Worm (Caenorhabditis elegans) whole organism, dauer: ENCODE measurements around the gene T19D12.2.
"Not testable (repeated sequence)": the region's sequence is repeated elsewhere in the genome, so short reads cannot be mapped to it uniquely, and the experiment has no call there.

ENCODE experiments used
- unc-62 ChIP-seq: sonication (generic microtip); optimal IDR thresholded peaks from 2 replicates; lab custom pipeline; 2017; ENCODE audit warnings: missing biosample characterization, missing genetic modification reagents, missing genetic modification characterization

The T19D12.2 gene

DNA sequence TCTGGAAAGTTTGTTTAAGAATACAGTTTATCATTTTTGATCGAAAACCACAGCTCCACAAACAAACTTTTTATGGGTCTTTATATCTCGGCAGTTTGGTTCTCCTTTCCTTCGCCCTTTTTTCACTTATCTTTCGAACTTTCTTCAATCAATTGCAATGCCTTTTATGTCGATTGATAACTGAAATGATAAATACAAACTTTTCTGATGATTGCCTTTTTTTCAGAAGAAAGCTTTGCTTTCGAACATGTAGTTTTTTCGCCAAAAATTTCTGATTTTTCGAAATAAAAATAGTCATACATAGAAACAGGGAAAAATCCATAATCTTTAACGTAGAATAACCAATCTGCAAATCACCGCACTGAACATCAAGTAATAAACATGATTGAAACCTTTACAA, at the start of gene T19D12.2:
Gene T19D12.2 (plus strand): TSS at position 125 of the 400 bp plus-strand sequence.
- no peak for TF ChIP-seq unc-62

DNA sequence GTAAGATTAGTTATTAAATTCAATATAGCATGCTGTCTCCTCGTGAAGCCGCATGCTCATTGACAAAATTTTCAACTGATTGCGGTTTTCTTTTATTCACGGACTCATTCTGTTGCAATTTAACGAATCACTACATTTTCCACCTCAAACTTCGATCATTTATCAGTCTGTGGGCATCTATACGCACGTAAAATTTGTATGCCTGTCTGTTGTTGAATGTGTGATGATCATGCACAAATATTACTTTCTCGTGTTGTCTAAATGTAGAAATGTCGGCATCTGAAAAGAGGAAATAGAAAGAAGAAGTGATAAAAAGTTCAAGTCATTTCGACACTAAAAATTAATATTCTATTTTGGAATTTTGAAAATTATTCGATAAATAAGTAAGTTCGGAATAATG, 48.6 kb upstream of the T19D12.2 start:
- no peak for TF ChIP-seq unc-62

ce11 chrII:6614500-6614899, 46.6 kb upstream of the T19D12.2 start:
- TF ChIP-seq unc-62 = no peak

DNA sequence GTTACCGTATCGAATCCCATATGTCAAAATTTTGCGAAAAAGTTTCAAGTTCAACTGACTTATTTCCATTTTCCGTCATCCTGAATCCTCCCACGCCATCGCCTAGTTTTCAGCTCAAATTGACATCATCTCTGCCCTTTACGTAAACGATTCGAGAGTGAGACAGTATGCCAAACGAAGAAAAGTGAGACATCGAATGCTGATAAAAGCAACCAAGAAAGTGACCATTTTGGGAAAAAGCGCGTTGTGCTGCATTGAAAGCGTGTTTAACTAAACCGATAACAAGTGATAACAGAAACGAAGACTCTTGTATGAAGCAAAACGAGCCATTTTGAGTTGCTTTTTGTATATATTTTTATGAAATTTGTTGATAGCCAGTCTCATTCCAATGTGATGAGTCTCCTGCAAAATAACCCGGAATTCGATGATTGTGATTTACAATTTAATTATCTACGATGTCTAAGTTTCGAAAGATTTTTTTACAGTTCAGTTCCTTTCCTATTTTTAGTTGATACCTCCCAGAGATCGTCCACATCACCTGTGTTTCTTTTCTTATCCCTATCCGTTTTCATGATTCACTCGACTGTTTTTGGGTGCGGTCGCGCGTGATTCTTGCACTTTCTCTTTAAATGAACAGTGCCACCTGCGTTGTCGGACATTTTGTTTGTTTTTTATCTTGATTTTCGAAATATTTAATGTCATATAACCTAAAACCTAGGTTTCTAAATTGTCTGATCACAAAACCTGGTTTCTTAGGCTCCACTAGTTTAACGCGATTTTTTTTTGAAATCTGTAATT, 45.7 kb upstream of the T19D12.2 start:
- TF ChIP-seq unc-62 = no peak

DNA sequence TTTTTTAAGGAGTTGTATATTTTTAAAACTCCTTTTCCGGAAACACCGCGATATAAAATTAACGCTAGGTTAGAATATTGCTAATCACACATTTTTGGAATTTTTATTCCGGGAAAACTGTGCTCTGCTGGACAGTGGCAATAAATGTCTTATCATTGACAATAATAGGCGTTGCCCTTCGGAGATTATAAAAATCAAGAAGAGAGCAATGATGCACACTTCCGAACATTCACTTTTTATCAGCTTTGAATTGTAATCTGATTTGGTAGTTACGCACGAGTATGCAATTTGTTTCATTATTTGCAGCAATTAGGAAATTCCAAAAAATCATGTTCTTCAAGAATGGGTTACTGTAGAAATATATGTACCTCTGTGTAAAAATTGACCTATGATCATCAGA, 45.0 kb upstream of the T19D12.2 start:
- TF ChIP-seq unc-62 = no peak

DNA sequence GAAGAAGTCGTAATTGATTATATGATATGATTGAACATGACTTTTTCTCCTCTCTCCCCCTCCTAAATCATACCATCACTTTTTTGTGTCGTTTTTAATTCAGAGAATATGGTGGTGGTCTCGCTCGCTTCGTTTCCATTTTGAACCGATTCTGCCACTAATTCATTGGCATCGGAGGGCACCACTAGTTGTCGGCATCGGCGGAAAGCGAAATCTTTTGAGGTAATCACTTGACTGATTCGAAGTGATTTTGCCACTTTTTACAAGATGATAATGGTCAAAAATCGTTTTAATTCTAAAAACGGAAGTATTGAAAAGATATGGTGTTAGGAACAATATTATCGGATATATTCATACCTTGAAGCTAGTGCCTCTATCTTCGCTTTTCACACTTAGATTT, 44.4 kb upstream of the T19D12.2 start, which contains the start of gene klf-3:
Gene klf-3 (plus strand): TSS at position 109 of the 400 bp plus-strand sequence.
- TF ChIP-seq unc-62 = no peak

ce11 chrII:6619007-6619406, 42.1 kb upstream of the T19D12.2 start:
- no peak for TF ChIP-seq unc-62

DNA sequence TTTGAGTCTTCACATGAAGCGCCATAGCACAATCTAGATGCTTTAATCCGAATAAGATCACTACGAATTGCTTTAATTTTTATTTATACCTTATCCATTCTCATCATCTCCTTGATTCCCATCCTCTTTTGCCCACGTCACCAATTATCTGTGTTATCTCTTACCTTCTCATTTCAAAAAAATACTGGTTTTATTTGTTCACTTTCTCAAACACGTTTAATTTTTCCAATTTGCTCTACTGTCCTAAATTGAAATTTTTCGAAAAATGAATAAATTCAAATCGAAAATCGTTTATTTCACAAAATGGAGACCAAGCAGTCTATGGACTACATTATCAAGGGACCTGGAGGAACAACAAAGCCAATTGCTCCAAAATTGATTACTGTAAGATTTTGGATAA, 39.2 kb upstream of the T19D12.2 start, which contains the start of gene F54H5.3:
Gene F54H5.3 (plus strand): TSS at position 301 of the 400 bp plus-strand sequence.
- no peak for TF ChIP-seq unc-62

- no peak for TF ChIP-seq unc-62
Measured at ce11 chrII:6625302-6625701, 35.8 kb upstream of the T19D12.2 start, which contains the start of gene F54H5.14. F54H5.14 (minus strand) TSS chrII:6625402.

ce11 chrII:6627182-6627581, 34.0 kb upstream of the T19D12.2 start, which contains the start of the genes F54H5.5 and F54H5.2:
F54H5.5 (minus strand) TSS chrII:6627282.
F54H5.2 (plus strand) TSS chrII:6627484.
- not testable (repeated sequence) for TF ChIP-seq unc-62

ce11 chrII:6628397-6628796, 32.7 kb upstream of the T19D12.2 start:
- TF ChIP-seq unc-62 = no peak

DNA sequence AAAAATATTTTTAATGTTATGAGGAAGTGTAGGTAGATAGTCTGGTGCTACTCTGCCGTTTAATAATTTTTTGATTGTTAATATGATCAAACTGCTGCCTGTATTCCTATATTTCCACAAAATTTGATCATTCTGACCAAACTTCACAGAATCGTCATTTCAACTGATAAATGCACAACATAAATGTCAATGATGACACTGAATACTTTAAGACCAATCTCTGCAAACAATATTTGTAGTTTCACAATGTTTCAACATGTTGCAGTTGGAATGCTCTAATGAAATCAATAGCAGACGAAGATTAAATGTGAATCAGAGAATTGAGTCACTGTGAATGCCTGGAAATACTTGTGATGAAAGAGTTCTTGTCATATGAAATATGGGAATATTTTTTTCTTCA, 31.4 kb upstream of the T19D12.2 start:
- no peak for TF ChIP-seq unc-62

- TF ChIP-seq unc-62 = no peak
Measured at ce11 chrII:6630811-6631210, 30.3 kb upstream of the T19D12.2 start, which contains the start of gene T19D12.4. T19D12.4 (plus strand) TSS chrII:6631105.

DNA sequence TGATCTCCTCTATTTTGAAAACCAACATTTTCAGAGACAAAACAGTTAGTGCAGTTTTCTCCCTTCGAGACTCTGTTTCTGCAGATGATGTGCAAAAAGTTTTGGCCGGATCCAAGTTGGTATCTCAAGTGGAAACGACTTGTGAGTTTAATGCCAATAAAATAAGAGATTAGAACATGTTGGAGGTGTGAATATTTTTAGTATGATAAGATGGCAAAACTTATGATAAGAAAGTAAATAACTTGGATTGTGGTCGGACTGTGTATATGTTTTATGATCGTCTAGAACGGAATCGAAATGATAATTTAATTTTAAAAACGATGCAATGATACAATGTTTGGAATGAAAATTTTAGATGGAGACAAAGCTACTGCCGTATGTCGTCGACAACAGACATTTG, 29.1 kb upstream of the T19D12.2 start:
- TF ChIP-seq unc-62 = no peak

DNA sequence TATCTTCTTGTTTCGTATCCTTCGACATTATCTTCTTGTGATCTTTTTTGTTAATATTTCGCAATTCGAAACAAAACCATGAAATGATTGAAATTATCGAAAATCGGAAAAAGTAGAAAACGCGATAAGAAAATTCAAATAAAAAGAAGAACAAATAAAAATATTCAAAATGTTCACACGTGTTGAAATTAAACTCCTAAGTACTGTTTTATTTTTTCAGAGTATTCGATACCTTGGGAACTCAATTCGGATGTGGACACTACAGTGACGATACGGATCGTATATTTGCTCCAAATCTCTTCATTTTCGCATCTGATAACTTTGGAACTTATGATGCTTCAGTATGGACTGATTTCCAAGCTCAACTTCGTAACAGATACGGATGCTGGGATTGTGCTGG, 25.0 kb upstream of the T19D12.2 start, which contains the start of gene T19D12.5:
Gene T19D12.5 (minus strand): TSS at position 101 of the 400 bp plus-strand sequence.
- TF ChIP-seq unc-62 = no peak

- TF ChIP-seq unc-62 = no peak
Measured at ce11 chrII:6637854-6638253, 23.3 kb upstream of the T19D12.2 start.

DNA sequence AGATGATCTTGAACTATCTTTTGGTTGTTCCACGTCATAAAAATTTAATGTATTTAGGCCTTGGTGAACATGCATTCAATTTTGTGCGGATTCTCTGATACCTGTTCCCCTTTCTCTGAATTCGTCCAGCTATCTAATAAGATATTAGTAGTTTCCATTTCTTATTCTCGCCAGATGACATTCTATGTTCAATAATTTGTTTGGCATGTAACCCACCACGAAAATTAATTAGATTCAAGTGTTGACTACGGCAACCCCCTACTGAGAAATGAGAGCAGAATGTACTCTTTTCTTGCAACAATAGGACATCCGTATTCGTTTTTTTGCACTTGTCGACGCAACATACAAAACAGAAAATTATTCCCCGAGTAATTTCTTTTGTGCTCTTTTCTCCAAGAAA, 19.0 kb upstream of the T19D12.2 start:
- no peak for TF ChIP-seq unc-62

DNA sequence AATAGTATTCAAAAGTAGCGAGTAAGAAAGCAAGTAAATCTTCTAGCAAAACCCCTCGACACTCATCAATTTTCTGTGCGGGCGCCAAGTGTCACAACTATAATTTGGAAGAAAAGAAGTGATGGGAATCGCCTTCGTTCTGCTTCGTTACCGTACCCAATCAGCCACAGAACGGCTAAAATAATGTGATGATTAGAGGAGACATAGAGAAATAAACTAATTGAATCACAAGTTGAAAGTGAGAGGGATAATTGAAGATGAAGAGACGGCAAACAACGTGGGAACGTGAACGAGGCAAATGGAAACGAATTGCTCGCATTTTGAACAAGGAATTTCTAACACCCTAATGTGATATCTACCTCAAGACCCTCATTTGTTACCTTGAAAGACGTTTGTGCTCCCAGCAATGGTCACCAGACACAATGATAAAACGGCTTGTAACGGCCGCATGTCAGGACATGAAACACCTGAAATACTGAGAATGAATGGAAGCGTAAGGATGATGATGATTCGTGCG, 18.4 kb upstream of the T19D12.2 start, which contains the start of gene T19D12.6:
Gene T19D12.6 (minus strand): TSS at position 467 of the 517 bp plus-strand sequence.
- no peak for TF ChIP-seq unc-62
